Worm (Caenorhabditis elegans) whole organism, L4/young adult: ENCODE measurements around the gene R09A8.2.
"Not testable (repeated sequence)": the region's sequence is repeated elsewhere in the genome, so short reads cannot be mapped to it uniquely, and the experiment has no call there.

ENCODE experiments used
- W03F9.2 ChIP-seq: fragments of 150-350 bp; optimal IDR thresholded peaks from 2 replicates; lab custom pipeline; 2014; ENCODE audit warnings: missing biosample characterization, missing genetic modification characterization
- dao-5 ChIP-seq: sonication (generic microtip); optimal IDR thresholded peaks from 2 replicates; lab custom pipeline; 2016; ENCODE audit warnings: missing genotype, missing genetic modification characterization, moderate library complexity, missing compliant biosample characterization
- him-1 ChIP-seq: sonication (generic microtip); optimal IDR thresholded peaks from 2 replicates; lab custom pipeline; 2016; ENCODE audit warnings: missing genotype, missing genetic modification reagents, missing genetic modification characterization, missing compliant biosample characterization

R09A8.2 gene

DNA sequence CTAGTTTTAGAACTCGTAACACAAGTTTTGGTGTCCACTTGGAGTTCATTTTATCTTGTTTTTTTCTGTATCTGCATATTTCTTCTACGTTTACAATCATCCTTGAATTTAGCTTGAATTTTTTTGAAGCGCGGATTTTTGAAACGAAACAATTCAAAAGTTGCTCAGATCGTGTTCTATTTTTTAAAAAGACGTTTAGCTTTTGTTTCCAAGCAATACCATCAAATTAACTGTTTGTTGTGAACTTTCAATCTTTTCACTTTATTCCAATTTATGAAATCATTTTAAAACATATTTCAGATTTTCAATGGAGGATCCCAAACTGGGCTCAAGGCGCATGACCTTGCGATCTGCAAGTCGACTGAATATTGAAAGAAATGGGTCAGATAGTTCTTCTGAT lies at the start of gene R09A8.2:
TSS of gene R09A8.2 (plus strand) at position 301 of the 400 bp plus-strand sequence.
- no peak for TF ChIP-seq him-1 (tag; lab: Kevin White, UChicago)
- no peak for TF ChIP-seq dao-5 (tag; lab: Kevin White, UChicago)
- no peak for TF ChIP-seq W03F9.2

DNA sequence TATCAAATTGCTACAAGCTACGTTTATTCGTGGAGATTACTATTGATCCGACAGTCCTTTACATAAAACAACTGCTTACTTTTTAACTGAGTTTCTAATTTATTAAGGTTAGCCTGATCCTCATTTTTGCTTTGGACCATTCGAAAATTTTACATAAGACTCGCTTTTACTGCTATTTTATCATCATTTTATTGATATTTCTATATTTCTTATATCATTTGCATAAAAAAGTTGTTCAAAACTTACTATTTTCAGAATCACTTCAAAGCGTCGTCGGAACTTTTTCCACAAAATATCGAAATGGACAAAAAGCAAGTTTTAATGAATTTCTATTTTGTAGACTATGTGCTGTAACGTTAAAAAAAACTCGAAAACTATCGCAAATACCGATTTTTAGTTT lies 44.8 kb upstream of the R09A8.2 start, which contains the start of gene T24D5.1:
TSS of gene T24D5.1 (plus strand) at position 301 of the 400 bp plus-strand sequence.
- TF ChIP-seq dao-5 (tag; lab: Kevin White, UChicago): no peak
- no peak for TF ChIP-seq him-1 (tag; lab: Kevin White, UChicago)
- no peak for TF ChIP-seq W03F9.2

DNA sequence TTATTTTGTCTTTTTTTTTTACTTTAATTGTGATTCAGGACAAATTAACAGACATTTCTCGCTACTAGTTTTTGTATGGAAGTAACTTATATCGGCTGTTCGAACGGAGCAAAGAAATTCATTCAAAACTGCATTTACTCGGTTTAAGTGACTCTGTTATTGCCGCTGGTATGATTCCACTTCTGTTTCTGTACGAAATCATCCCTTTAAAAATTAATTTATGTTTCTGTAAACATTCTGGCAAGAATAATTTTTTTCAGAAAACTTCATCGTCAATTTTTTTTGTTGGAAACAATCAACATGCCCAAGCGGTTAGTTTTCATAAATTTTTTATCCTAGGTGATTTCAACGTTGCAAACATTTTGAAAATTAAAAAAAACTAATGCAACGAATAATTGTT lies 39.5 kb upstream of the R09A8.2 start, which contains the start of gene T24D5.3:
TSS of gene T24D5.3 (plus strand) at position 301 of the 400 bp plus-strand sequence.
- no peak for TF ChIP-seq dao-5 (tag; lab: Kevin White, UChicago)
- no peak for TF ChIP-seq him-1 (tag; lab: Kevin White, UChicago)
- no peak for TF ChIP-seq W03F9.2

DNA sequence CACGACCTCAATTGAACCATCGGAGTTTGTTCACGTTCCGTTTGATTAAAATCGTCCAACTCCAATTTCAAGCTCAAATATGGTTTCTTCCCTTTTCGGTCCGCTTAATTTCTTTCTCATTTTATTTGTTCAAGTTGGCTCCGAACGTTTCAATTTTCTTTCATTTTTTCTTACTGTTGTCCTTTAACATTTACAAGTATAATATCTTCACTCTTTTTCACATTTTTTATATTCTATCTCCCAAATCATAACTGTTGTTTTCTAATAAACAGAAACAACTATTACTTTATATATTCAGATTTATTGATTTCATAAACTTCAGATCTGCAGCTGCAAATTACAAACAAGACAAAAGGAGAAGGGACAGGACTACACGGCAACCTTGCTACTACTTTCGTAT lies 35.8 kb upstream of the R09A8.2 start:
- TF ChIP-seq W03F9.2: no peak
- no peak for TF ChIP-seq him-1 (tag; lab: Kevin White, UChicago)
- no peak for TF ChIP-seq dao-5 (tag; lab: Kevin White, UChicago)

DNA sequence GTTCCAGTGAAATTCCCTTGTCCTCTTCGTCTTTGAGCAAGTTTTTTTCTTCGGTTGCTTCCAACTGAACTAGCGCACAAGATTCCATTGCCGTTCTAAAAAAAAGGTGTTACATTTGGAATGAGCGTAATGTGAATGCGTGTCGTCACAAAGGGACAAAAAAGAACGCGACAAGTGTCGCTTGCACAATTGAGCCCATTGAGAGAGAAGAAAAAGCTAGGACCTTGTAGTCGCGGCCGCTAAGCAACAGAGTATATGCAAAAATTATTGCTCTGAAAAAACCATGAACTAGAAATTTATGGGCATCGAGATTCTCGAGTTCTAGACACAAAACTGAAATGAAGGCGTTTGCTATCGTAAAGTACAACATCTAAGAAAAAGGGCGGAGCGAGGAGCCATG lies 32.9 kb upstream of the R09A8.2 start, which contains the start of gene T24D5.2:
TSS of gene T24D5.2 (minus strand) at position 101 of the 400 bp plus-strand sequence.
- TF ChIP-seq W03F9.2: no peak
- TF ChIP-seq him-1 (tag; lab: Kevin White, UChicago): no peak
- no peak for TF ChIP-seq dao-5 (tag; lab: Kevin White, UChicago)

DNA sequence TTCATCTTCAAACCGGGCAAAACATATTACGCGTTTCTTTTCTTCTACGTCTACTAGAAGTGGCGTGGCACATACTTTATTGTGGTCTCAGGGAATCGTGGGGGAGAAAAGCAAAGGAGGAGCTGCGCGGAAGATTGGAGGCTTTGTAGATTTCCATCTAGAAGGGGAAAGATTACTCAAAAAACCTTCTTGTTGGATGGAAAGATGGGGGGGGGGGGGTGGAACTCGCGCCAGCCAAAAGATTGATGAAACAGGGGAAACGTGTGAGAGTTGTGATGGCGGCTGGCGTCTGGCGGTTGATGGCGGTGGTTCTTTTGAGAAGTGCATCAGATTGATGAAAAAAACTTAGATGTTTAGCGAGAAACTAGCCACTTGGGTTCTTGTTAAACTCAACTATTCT lies 29.8 kb upstream of the R09A8.2 start:
- TF ChIP-seq dao-5 (tag; lab: Kevin White, UChicago): no peak
- no peak for TF ChIP-seq him-1 (tag; lab: Kevin White, UChicago)
- TF ChIP-seq W03F9.2: no peak

DNA sequence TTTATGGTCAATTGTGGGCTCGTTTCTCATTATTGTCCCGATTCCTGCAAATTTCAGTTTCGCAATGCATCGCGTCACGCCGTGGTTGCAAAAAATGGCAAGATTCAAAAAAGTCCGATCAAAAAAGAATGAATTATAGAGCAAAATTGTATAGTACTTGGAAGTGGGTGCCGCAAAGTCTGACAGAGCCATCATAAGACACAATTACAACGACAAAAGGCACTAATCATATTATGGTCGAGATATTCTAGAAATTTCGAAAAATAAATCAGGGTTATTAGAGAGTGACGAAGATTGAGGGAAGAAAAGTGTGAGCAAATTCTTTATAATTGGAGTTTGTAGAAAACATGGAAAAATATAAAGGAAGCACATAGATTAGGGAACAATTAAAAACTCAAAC lies 24.0 kb upstream of the R09A8.2 start:
- no peak for TF ChIP-seq him-1 (tag; lab: Kevin White, UChicago)
- TF ChIP-seq W03F9.2: no peak
- TF ChIP-seq dao-5 (tag; lab: Kevin White, UChicago): no peak

DNA sequence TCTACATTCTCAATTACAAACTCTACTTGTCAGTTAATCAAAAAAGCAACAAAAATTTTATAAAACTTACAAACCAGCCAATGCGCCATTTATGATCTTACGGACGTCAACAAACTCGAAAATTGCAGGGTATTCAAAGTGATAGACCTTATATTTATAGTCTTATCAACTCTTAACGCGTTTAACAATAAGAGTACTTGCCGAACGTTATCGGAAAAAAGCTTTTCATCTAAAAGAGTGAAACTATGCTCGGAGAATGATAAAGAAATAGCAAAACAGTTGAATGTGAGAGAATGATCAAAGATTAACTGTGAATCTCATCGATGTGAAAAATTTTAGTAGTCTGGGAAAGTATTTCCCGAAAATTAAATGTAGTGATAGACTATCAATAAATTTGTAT lies 23.3 kb upstream of the R09A8.2 start:
- TF ChIP-seq W03F9.2: no peak
- no peak for TF ChIP-seq dao-5 (tag; lab: Kevin White, UChicago)
- TF ChIP-seq him-1 (tag; lab: Kevin White, UChicago): no peak

DNA sequence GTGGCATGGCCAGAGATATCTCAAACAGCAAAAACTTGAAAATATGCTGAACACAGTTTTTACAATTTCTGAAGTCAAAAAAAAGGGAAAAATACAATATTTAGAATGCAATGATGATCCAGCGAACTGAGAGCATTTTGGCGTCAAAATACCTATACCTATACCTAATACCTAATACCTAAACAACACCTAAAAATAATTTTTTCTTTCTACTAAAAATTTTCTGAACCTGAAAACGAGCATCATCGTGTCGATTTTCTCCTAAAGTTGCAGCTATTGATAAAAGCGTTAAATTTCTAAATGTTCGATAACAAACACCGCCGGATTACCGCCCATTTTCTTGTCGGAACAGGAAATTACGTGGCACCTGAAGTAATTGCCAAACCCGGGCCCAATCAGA lies 22.4 kb upstream of the R09A8.2 start, which contains the start of gene T24D5.4:
TSS of gene T24D5.4 (plus strand) at position 301 of the 400 bp plus-strand sequence.
- TF ChIP-seq W03F9.2 (no peak), dao-5 (tag; lab: Kevin White, UChicago) (no peak), him-1 (tag; lab: Kevin White, UChicago) (no peak)

DNA sequence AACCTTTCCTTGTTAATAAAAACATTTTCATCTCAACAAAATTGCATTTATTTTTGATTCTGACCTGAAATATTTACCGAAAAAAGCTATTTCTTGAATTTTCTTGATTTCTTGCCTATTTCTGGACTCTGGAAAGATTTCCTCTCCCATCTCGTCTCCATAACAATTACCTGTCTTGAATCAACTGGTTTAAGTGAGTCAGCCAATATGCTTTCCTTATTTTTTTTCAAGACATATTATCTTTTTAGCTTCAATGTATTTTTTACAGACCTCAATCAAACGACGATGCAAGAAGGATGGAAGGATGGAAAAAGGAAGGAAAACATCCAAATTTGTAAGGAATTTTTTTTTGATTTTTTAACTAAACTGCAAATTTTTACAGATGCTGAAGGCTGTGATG lies 16.7 kb upstream of the R09A8.2 start:
- TF ChIP-seq him-1 (tag; lab: Kevin White, UChicago) (no peak), dao-5 (tag; lab: Kevin White, UChicago) (no peak), W03F9.2 (no peak)

DNA sequence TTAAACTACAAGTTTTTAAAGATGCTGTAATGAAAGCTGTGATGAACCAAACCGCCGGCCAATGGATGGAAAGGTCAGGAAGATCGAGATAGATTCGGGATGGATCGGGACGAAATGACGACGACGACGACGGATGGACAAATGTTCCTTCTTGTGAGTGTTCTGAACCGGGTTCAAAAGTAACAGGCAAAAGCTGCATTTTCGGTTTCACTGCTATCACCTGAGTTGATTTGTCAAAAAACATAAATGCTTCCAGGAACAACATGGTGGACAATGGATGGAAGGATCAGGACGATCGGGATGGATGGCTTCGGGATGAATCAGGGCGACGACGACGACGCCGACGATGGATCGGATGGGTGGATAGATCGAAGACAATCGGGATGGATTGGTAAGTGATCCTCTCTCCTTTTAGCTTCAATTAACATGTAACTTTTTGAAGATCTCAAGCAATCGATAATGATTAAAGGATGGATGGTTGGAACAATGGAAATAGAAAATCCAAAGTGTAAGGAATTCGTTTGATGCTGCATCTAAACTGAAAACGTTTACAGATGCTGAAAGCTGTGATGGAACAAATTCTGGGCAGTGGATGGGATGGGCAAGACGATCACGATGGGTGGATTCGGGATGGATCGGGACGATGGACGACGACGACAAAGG lies 15.8 kb upstream of the R09A8.2 start, which contains the start of the genes T24D5.6 and R09A8.9:
TSS of gene T24D5.6 (plus strand) at position 301 of the 663 bp plus-strand sequence.
TSS of gene R09A8.9 (plus strand) at position 613 of the 663 bp plus-strand sequence.
- TF ChIP-seq W03F9.2 (no peak), dao-5 (tag; lab: Kevin White, UChicago) (no peak), him-1 (tag; lab: Kevin White, UChicago) (no peak)

DNA sequence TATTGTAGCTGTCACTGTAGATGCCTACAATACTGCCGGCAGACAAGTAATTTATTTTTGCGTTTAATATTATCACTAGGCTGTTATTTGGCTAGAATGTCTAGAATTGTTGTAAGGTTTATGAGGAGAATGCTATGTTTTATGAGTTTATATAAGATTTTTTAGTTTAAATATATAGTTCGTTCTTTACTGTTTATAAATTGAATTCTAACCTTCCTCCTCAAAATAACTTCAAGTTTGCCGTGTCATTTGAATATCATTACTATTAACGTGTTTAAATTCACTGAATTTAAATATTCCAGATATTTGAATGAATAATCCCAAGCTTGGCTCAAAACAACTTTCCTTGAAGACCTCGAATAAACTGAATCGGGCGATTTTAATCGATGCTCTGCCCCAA lies 5.8 kb upstream of the R09A8.2 start, which contains the start of gene R09A8.1:
TSS of gene R09A8.1 (plus strand) at position 301 of the 400 bp plus-strand sequence.
- not testable (repeated sequence) for TF ChIP-seq W03F9.2; dao-5 (tag; lab: Kevin White, UChicago); him-1 (tag; lab: Kevin White, UChicago)

DNA sequence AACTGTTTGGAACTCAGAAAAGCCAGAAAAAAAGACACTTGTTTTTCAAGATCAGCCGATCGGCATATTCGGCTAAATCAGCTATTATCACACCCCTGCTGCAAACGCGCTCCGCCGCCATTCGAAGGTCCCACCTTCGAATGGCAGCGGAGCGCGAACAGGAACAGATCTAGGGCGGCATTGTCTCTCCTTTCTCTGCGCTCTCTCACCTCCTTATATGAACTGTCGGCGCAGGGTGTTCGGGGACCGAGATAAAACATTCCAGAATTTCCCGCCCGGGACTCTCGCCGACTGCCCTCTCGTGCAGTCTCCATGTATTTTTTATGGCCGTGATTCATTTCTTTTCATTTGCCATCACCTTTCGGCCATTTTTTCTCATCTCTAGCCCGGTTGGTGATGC lies 818 bp upstream of the R09A8.2 start:
- TF ChIP-seq dao-5 (tag; lab: Kevin White, UChicago): no peak
- no peak for TF ChIP-seq him-1 (tag; lab: Kevin White, UChicago)
- no peak for TF ChIP-seq W03F9.2

DNA sequence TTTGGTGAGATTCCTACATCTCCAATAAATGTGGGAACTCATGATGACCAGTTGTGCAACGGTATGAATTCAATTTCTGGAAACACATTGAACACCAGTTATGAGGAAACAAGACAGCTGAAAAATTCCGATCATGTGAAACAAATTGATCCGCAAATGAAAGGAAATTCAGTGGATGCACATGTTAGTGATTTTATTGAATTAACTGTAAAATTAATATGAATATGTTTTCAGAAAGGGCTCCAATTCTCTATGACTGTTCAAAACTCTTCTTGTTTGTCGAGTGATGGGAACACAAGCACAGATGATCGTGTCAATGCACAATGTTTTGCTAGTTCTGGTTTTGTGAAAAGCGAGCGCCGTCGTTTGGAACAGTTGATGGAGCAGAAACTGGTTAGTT lies 1.0 kb downstream of the R09A8.2 start:
- TF ChIP-seq dao-5 (tag; lab: Kevin White, UChicago) (no peak), him-1 (tag; lab: Kevin White, UChicago) (no peak), W03F9.2 (no peak)
